Worm (Caenorhabditis elegans) whole organism, mixed stage, embryonic: ENCODE measurements around the gene F26D11.2.

Experiments
- M03D4.4 ChIP-seq: sonication (generic microtip); optimal IDR thresholded peaks from 2 replicates; lab custom pipeline; 2017; ENCODE audit warnings: mild to moderate bottlenecking, missing genetic modification characterization, missing compliant biosample characterization
- bed-3 ChIP-seq: fragments of 200-800 bp; sonication (Bioruptor generic); optimal IDR thresholded peaks from 3 replicates; lab custom pipeline; 2018; ENCODE audit warnings: mild to moderate bottlenecking, missing genetic modification characterization, moderate library complexity, missing compliant biosample characterization
- blmp-1 ChIP-seq: fragments of 150-350 bp; optimal IDR thresholded peaks from 2 replicates; lab custom pipeline; 2014; ENCODE audit warnings: missing biosample characterization, missing genetic modification characterization
- ceh-39 ChIP-seq: fragments of 150-350 bp; optimal IDR thresholded peaks from 2 replicates; lab custom pipeline; 2014; ENCODE audit warnings: missing biosample characterization, missing genetic modification characterization
- ceh-43 ChIP-seq: fragments of 200-800 bp; sonication (Bioruptor generic); optimal IDR thresholded peaks from 2 replicates; lab custom pipeline; 2018; ENCODE audit warnings: mild to moderate bottlenecking, missing genetic modification characterization, moderate library complexity, missing compliant biosample characterization
- ceh-83 ChIP-seq: fragments of 200-800 bp; sonication (Bioruptor generic); optimal IDR thresholded peaks from 2 replicates; lab custom pipeline; 2018; ENCODE audit warnings: mild to moderate bottlenecking, missing genetic modification characterization, missing compliant biosample characterization
- ces-1 ChIP-seq: fragments of 150-350 bp; optimal IDR thresholded peaks from 2 replicates; lab custom pipeline; 2014; ENCODE audit warnings: missing biosample characterization, missing genetic modification reagents, missing genetic modification characterization
- cnd-1 ChIP-seq: fragments of 200-800 bp; sonication (Bioruptor generic); optimal IDR thresholded peaks from 2 replicates; lab custom pipeline; 2018; ENCODE audit warnings: mild to moderate bottlenecking, missing genetic modification characterization, missing compliant biosample characterization
- drap-1 ChIP-seq: fragments of 200-800 bp; sonication (Bioruptor generic); optimal IDR thresholded peaks from 3 replicates; lab custom pipeline; 2018; ENCODE audit warnings: mild to moderate bottlenecking, missing genetic modification characterization, missing compliant biosample characterization
- elt-1 ChIP-seq: sonication (generic microtip); optimal IDR thresholded peaks from 2 replicates; lab custom pipeline; 2017; ENCODE audit warnings: missing genetic modification characterization, mild to moderate bottlenecking, missing compliant biosample characterization, antibody characterized with exemption, moderate library complexity, borderline replicate concordance; ENCODE audit not compliant: insufficient read depth
- elt-3 ChIP-seq: fragments of 150-350 bp; optimal IDR thresholded peaks from 2 replicates; lab custom pipeline; 2014; ENCODE audit warnings: missing biosample characterization, missing genetic modification characterization
- flh-1 ChIP-seq: fragments of 200-800 bp; sonication (Bioruptor generic); optimal IDR thresholded peaks from 2 replicates; lab custom pipeline; 2018; ENCODE audit warnings: mild to moderate bottlenecking, missing genetic modification characterization, moderate library complexity, missing compliant biosample characterization
- ham-2 ChIP-seq: fragments of 200-800 bp; sonication (Bioruptor generic); optimal IDR thresholded peaks from 2 replicates; lab custom pipeline; 2018; ENCODE audit warnings: mild to moderate bottlenecking, missing genetic modification characterization, missing compliant biosample characterization
- hlh-1 ChIP-seq: fragments of 150-350 bp; optimal IDR thresholded peaks from 2 replicates; lab custom pipeline; 2014; ENCODE audit warnings: missing biosample characterization, missing genetic modification reagents, missing genetic modification characterization
- lin-13 ChIP-seq: fragments of 150-350 bp; optimal IDR thresholded peaks from 2 replicates; lab custom pipeline; 2014; ENCODE audit warnings: missing biosample characterization, missing genetic modification characterization
- lin-32 ChIP-seq: fragments of 200-800 bp; sonication (Bioruptor generic); optimal IDR thresholded peaks from 2 replicates; lab custom pipeline; 2018; ENCODE audit warnings: mild to moderate bottlenecking, missing genetic modification characterization, missing compliant biosample characterization
- lsy-2 ChIP-seq: fragments of 150-350 bp; optimal IDR thresholded peaks from 2 replicates; lab custom pipeline; 2014; ENCODE audit warnings: missing biosample characterization, missing genetic modification characterization
- mab-5 ChIP-seq: fragments of 150-350 bp; optimal IDR thresholded peaks from 2 replicates; lab custom pipeline; 2014; ENCODE audit warnings: missing biosample characterization, missing genetic modification characterization
- mep-1 ChIP-seq: fragments of 150-350 bp; optimal IDR thresholded peaks from 2 replicates; lab custom pipeline; 2017; ENCODE audit warnings: missing biosample characterization, missing genetic modification reagents, missing genetic modification characterization, inconsistent platforms
- mls-2 ChIP-seq: sonication (generic microtip); optimal IDR thresholded peaks from 2 replicates; lab custom pipeline; 2016; ENCODE audit warnings: mild to moderate bottlenecking, missing genetic modification characterization, moderate library complexity, missing compliant biosample characterization
- nhr-12 ChIP-seq: fragments of 150-350 bp; optimal IDR thresholded peaks from 2 replicates; lab custom pipeline; 2014; ENCODE audit warnings: missing biosample characterization, missing genetic modification characterization
- nhr-237 ChIP-seq: fragments of 150-350 bp; optimal IDR thresholded peaks from 2 replicates; lab custom pipeline; 2014; ENCODE audit warnings: missing biosample characterization, missing genetic modification characterization
- nhr-28 ChIP-seq: fragments of 150-350 bp; optimal IDR thresholded peaks from 2 replicates; lab custom pipeline; 2014; ENCODE audit warnings: missing biosample characterization, missing genetic modification characterization
- nhr-76 ChIP-seq: sonication (generic microtip); optimal IDR thresholded peaks from 2 replicates; lab custom pipeline; 2017; ENCODE audit warnings: missing biosample characterization, missing genetic modification characterization
- pha-4 ChIP-seq: fragments of 150-350 bp; optimal IDR thresholded peaks from 2 replicates; lab custom pipeline; 2018; ENCODE audit warnings: missing biosample characterization, missing genetic modification reagents, missing genetic modification characterization
- sem-2 ChIP-seq: fragments of 200-800 bp; sonication (Bioruptor generic); optimal IDR thresholded peaks from 2 replicates; lab custom pipeline; 2018; ENCODE audit warnings: mild to moderate bottlenecking, missing genetic modification characterization, missing compliant biosample characterization
- snpc-4 ChIP-seq: fragments of 150-350 bp; optimal IDR thresholded peaks from 2 replicates; lab custom pipeline; 2014; ENCODE audit warnings: missing biosample characterization, missing genetic modification characterization
- sptf-1 ChIP-seq: sonication (generic microtip); optimal IDR thresholded peaks from 2 replicates; lab custom pipeline; 2017; ENCODE audit warnings: mild to moderate bottlenecking, missing genetic modification characterization, moderate library complexity, missing compliant biosample characterization
- tbx-8 ChIP-seq: fragments of 200-800 bp; sonication (Bioruptor generic); optimal IDR thresholded peaks from 2 replicates; lab custom pipeline; 2018; ENCODE audit warnings: mild to moderate bottlenecking, missing genetic modification characterization, moderate library complexity, missing compliant biosample characterization
- unc-120 ChIP-seq: sonication (generic microtip); optimal IDR thresholded peaks from 2 replicates; lab custom pipeline; 2017; ENCODE audit warnings: missing genetic modification characterization, missing compliant biosample characterization; ENCODE audit not compliant: poor library complexity, severe bottlenecking
- unc-39 ChIP-seq: fragments of 150-350 bp; optimal IDR thresholded peaks from 2 replicates; lab custom pipeline; 2014; ENCODE audit warnings: missing biosample characterization, missing genetic modification characterization
- unc-62 ChIP-seq: fragments of 150-350 bp; optimal IDR thresholded peaks from 2 replicates; lab custom pipeline; 2014; ENCODE audit warnings: missing biosample characterization, missing genetic modification reagents, missing genetic modification characterization
- zip-8 ChIP-seq: fragments of 150-350 bp; optimal IDR thresholded peaks from 2 replicates; lab custom pipeline; 2014; ENCODE audit warnings: missing biosample characterization, missing genetic modification characterization
- ztf-11 ChIP-seq: fragments of 150-350 bp; optimal IDR thresholded peaks from 2 replicates; lab custom pipeline; 2014; ENCODE audit warnings: missing biosample characterization, missing genetic modification characterization

The F26D11.2 gene

ce11 chrV:7932998-7933397 is 26.1 kb upstream of the F26D11.2 start, which contains the start of gene ncx-10:
ncx-10 (minus strand) TSS chrV:7933098.
- TF ChIP-seq nhr-237 (tag; lab: Kevin White, UChicago) (no peak), nhr-12 (tag; lab: Kevin White, UChicago) (no peak), ztf-11 (tag; lab: Kevin White, UChicago) (no peak), unc-62 (GFP tag; lab: Kevin White, UChicago) (no peak), tbx-8 (no peak), ceh-83 (no peak), M03D4.4 (tag; lab: Kevin White, UChicago) (no peak), drap-1 (GFP tag; lab: Kevin White, UChicago) (no peak), ceh-43 (GFP tag; lab: Kevin White, UChicago) (no peak), blmp-1 (tag; lab: Kevin White, UChicago) (no peak)

ce11 chrV:7937152-7937551 is 21.9 kb upstream of the F26D11.2 start, which contains the start of gene srsx-3:
srsx-3 (minus strand) TSS chrV:7937252.
- no peak for TF ChIP-seq cnd-1 (tag; lab: Kevin White, UChicago)
- TF ChIP-seq zip-8: no peak
- TF ChIP-seq blmp-1 (tag; lab: Kevin White, UChicago): no peak
- no peak for TF ChIP-seq nhr-28 (tag; lab: Kevin White, UChicago)
- no peak for TF ChIP-seq bed-3 (GFP tag; lab: Kevin White, UChicago)
- no peak for TF ChIP-seq nhr-76 (tag; lab: Kevin White, UChicago)
- TF ChIP-seq lin-32: no peak

- TF ChIP-seq ceh-83: no peak
- TF ChIP-seq M03D4.4 (tag; lab: Kevin White, UChicago): no peak
- TF ChIP-seq mab-5 (tag; lab: Kevin White, UChicago): no peak
- no peak for TF ChIP-seq pha-4
- no peak for TF ChIP-seq zip-8
- TF ChIP-seq blmp-1 (tag; lab: Kevin White, UChicago): no peak
- TF ChIP-seq nhr-76 (tag; lab: Kevin White, UChicago): no peak
- no peak for TF ChIP-seq lsy-2 (tag; lab: Kevin White, UChicago)
- TF ChIP-seq ham-2: no peak
- TF ChIP-seq ceh-43 (GFP tag; lab: Kevin White, UChicago): no peak
- TF ChIP-seq lin-32: no peak
- TF ChIP-seq snpc-4 (tag; lab: Kevin White, UChicago): no peak
- no peak for TF ChIP-seq ztf-11 (tag; lab: Kevin White, UChicago)
- no peak for TF ChIP-seq elt-1
- no peak for TF ChIP-seq unc-62 (GFP tag; lab: Kevin White, UChicago)
- TF ChIP-seq elt-3 (tag; lab: Kevin White, UChicago): no peak
- no peak for TF ChIP-seq hlh-1 (tag; lab: Kevin White, UChicago)
- no peak for TF ChIP-seq unc-39 (tag; lab: Kevin White, UChicago)
- TF ChIP-seq flh-1 (GFP tag; lab: Kevin White, UChicago): no peak
- TF ChIP-seq mls-2: no peak
Measured at ce11 chrV:7940299-7940698, 18.8 kb upstream of the F26D11.2 start, which contains the start of gene srt-53. srt-53 (minus strand) TSS chrV:7940399.

- TF ChIP-seq sem-2 (GFP tag; lab: Kevin White, UChicago) (no peak), sptf-1 (tag; lab: Kevin White, UChicago) (no peak), ztf-11 (tag; lab: Kevin White, UChicago) (no peak), mep-1 (tag; lab: Kevin White, UChicago) (no peak), elt-1 (no peak), unc-62 (GFP tag; lab: Kevin White, UChicago) (no peak), lin-13 (tag; lab: Kevin White, UChicago) (no peak), zip-8 (no peak), snpc-4 (tag; lab: Kevin White, UChicago) (no peak), drap-1 (GFP tag; lab: Kevin White, UChicago) (no peak), cnd-1 (tag; lab: Kevin White, UChicago) (no peak), unc-120 (no peak), ham-2 (no peak)
Measured at ce11 chrV:7943568-7943967, 15.5 kb upstream of the F26D11.2 start, which contains the start of gene Y97E10B.1. Y97E10B.1 (plus strand) TSS chrV:7943868.

ce11 chrV:7946229-7946628 is 12.8 kb upstream of the F26D11.2 start:
- TF ChIP-seq elt-3 (tag; lab: Kevin White, UChicago): no peak
- TF ChIP-seq cnd-1 (tag; lab: Kevin White, UChicago): no peak
- no peak for TF ChIP-seq ces-1
- TF ChIP-seq hlh-1 (tag; lab: Kevin White, UChicago): no peak
- TF ChIP-seq ceh-39 (tag; lab: Kevin White, UChicago): no peak
- no peak for TF ChIP-seq blmp-1 (tag; lab: Kevin White, UChicago)
- no peak for TF ChIP-seq nhr-237 (tag; lab: Kevin White, UChicago)
- TF ChIP-seq lin-13 (tag; lab: Kevin White, UChicago): no peak
- TF ChIP-seq nhr-76 (tag; lab: Kevin White, UChicago): no peak
- no peak for TF ChIP-seq ham-2
- TF ChIP-seq sptf-1 (tag; lab: Kevin White, UChicago): no peak
- TF ChIP-seq mab-5 (tag; lab: Kevin White, UChicago): no peak
- no peak for TF ChIP-seq unc-62 (GFP tag; lab: Kevin White, UChicago)
- no peak for TF ChIP-seq snpc-4 (tag; lab: Kevin White, UChicago)
- no peak for TF ChIP-seq unc-39 (tag; lab: Kevin White, UChicago)
- no peak for TF ChIP-seq ceh-83
- no peak for TF ChIP-seq M03D4.4 (tag; lab: Kevin White, UChicago)
- TF ChIP-seq lsy-2 (tag; lab: Kevin White, UChicago): no peak
